Worm (Caenorhabditis elegans) whole organism, late embryonic: ENCODE measurements around the gene nhr-46.

Experiments used
- C08G9.2 ChIP-seq: sonication (generic microtip); optimal IDR thresholded peaks from 2 replicates; lab custom pipeline; 2016; ENCODE audit warnings: mild to moderate bottlenecking, missing genetic modification characterization, moderate library complexity, missing compliant biosample characterization
- K09A11.1 ChIP-seq: sonication (generic microtip); optimal IDR thresholded peaks from 2 replicates; lab custom pipeline; 2017; ENCODE audit warnings: antibody characterized with exemption, mild to moderate bottlenecking, missing genetic modification characterization, missing compliant biosample characterization; ENCODE audit not compliant: insufficient read depth
- ahr-1 ChIP-seq: sonication (generic microtip); optimal IDR thresholded peaks from 2 replicates; lab custom pipeline; 2016; ENCODE audit warnings: missing genetic modification characterization, missing compliant biosample characterization
- ceh-22 ChIP-seq: sonication (generic microtip); optimal IDR thresholded peaks from 2 replicates; lab custom pipeline; 2017; ENCODE audit warnings: missing biosample characterization, missing genetic modification characterization
- elt-2 ChIP-seq: sonication (generic microtip); optimal IDR thresholded peaks from 2 replicates; lab custom pipeline; 2016; ENCODE audit warnings: missing genetic modification reagents, missing genetic modification characterization, missing compliant biosample characterization
- fkh-10 ChIP-seq: fragments of 150-350 bp; optimal IDR thresholded peaks from 2 replicates; lab custom pipeline; 2014; ENCODE audit warnings: missing biosample characterization, missing genetic modification reagents, missing genetic modification characterization
- hlh-15 ChIP-seq: sonication (generic microtip); optimal IDR thresholded peaks from 2 replicates; lab custom pipeline; 2016; ENCODE audit warnings: missing genetic modification characterization, missing compliant biosample characterization
- hlh-6 ChIP-seq: sonication (generic microtip); optimal IDR thresholded peaks from 2 replicates; lab custom pipeline; 2016; ENCODE audit warnings: missing genotype, missing genetic modification characterization, missing compliant biosample characterization
- pax-1 ChIP-seq: fragments of 150-350 bp; optimal IDR thresholded peaks from 2 replicates; lab custom pipeline; 2014; ENCODE audit warnings: missing biosample characterization, missing genetic modification characterization
- pha-2 ChIP-seq: sonication (generic microtip); optimal IDR thresholded peaks from 2 replicates; lab custom pipeline; 2017; ENCODE audit warnings: mild to moderate bottlenecking, missing genetic modification characterization, missing compliant biosample characterization

DNA sequence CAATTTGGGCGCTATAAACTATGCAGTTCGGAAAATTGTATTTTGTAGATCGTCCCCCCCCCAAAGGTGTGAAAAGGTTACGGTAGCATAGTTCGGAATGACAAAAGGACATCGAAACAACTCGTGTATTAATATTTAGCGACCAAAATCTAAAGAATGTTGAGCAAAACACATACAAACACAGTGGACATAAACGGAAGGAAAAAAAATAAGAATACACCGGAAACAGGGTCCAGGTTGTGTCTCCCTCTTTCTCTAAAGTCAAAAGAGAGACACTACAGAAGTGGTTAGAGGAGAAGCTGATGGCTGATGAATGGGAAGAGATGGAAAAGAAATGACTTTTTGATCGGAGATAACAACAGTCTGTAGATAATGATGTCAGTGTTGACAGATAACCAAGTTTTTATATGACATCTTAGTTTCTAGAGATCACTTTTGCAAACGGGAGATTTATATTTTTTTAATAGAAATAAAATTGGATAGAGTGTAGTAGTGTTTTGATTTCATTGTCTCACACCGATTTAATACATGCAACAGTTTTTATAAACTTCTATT lies 22.6 kb upstream of the nhr-46 start:
- TF ChIP-seq pha-2: no peak
- no peak for TF ChIP-seq ahr-1 (tag; lab: Kevin White, UChicago)
- no peak for TF ChIP-seq hlh-6 (tag; lab: Kevin White, UChicago)
- no peak for TF ChIP-seq fkh-10 (GFP tag; lab: Kevin White, UChicago)
- no peak for TF ChIP-seq hlh-15
- TF ChIP-seq C08G9.2: no peak
- no peak for TF ChIP-seq K09A11.1 (tag; lab: Kevin White, UChicago)
- TF ChIP-seq pax-1: no peak
- TF ChIP-seq elt-2 (tag; lab: Kevin White, UChicago): no peak
- no peak for TF ChIP-seq ceh-22
